Comparison of ENCODE assay signal across 3 fruit fly cellular contexts in genomic region chrX:10728541-10728968, dm6.
A peak's percentile ranks its signal among the peaks of the same experiment; 100 is the strongest.
TF ChIP-seq lines count a peak whose summit lies in the region.

No protein-coding gene starts in this region.

- TF ChIP-seq CTCF in S2 (optimal IDR thresholded peaks at IDR 0.05; lab: Kevin White, UChicago), result peak; percentile 86 to 92
- TF ChIP-seq CTCF in whole organism, embryonic (GFP tag; optimal IDR thresholded peaks at IDR 0.05; lab: Kevin White, UChicago), result peak; percentile 89

TF ChIP-seq in whole organism, adult, 20 proteins besides CTCF, POLR2A, EP300 and RAD21:
- TF ChIP-seq CG11617 (GFP tag; optimal IDR thresholded peaks at IDR 0.05; lab: Kevin White, UChicago), result no peak
- TF ChIP-seq Clk (GFP tag; optimal IDR thresholded peaks at IDR 0.05; lab: Kevin White, UChicago), result no peak
- peak; percentile 89 for TF ChIP-seq tj (GFP tag; optimal IDR thresholded peaks at IDR 0.05; lab: Kevin White, UChicago)
- no peak for TF ChIP-seq CG7101 (tag; optimal IDR thresholded peaks at IDR 0.05; lab: Kevin White, UChicago)
- TF ChIP-seq CG33017 (tag; optimal IDR thresholded peaks at IDR 0.05; lab: Kevin White, UChicago), result no peak
- TF ChIP-seq kay (GFP tag; lab: Kevin White, UChicago; ENCODE audit: borderline replicate concordance), result peak; percentile 66
- TF ChIP-seq bab1 (GFP tag; optimal IDR thresholded peaks at IDR 0.05; lab: Kevin White, UChicago), result no peak
- TF ChIP-seq Mnt (GFP tag; optimal IDR thresholded peaks at IDR 0.05; lab: Kevin White, UChicago), result no peak

TF ChIP-seq in whole organism, embryonic, 481 proteins besides CTCF, POLR2A, EP300 and RAD21:
- TF ChIP-seq CG12299 (tag; optimal IDR thresholded peaks at IDR 0.05; lab: Kevin White, UChicago), result no peak
- TF ChIP-seq stwl (tag; optimal IDR thresholded peaks at IDR 0.05; lab: Kevin White, UChicago), result peak; percentile 60
- no peak for TF ChIP-seq Hr78 (GFP tag; optimal IDR thresholded peaks at IDR 0.05; lab: Kevin White, UChicago)
- TF ChIP-seq bbx (GFP tag; IDR thresholded peaks at IDR 0.05; lab: Robert Waterston, UW; ENCODE audit: partially characterized antibody), result no peak
- TF ChIP-seq Ets97D (GFP tag; optimal IDR thresholded peaks at IDR 0.05; lab: Kevin White, UChicago), result no peak
- TF ChIP-seq pzg (GFP tag; optimal IDR thresholded peaks at IDR 0.05; lab: Kevin White, UChicago), result no peak
- TF ChIP-seq twi (tag; optimal IDR thresholded peaks at IDR 0.05; lab: Kevin White, UChicago), result peak; percentile 71
- TF ChIP-seq CG6791 (GFP tag; IDR thresholded peaks at IDR 0.05; lab: Robert Waterston, UW; ENCODE audit: partially characterized antibody), result 0 out of 3 replicates have a peak, but pooled peaks have one; percentile 12
- TF ChIP-seq sisA (GFP tag; IDR thresholded peaks at IDR 0.05; lab: Robert Waterston, UW), result no peak
- 0 out of 3 replicates have a peak, but pooled peaks have one; percentile 19 for TF ChIP-seq CG14860 (GFP tag; IDR thresholded peaks at IDR 0.05; lab: Robert Waterston, UW; ENCODE audit: partially characterized antibody)
- peak; percentile 75 for TF ChIP-seq Dip2 (GFP tag; IDR thresholded peaks at IDR 0.05; lab: Robert Waterston, UW)
- TF ChIP-seq nau (GFP tag; optimal IDR thresholded peaks at IDR 0.05; lab: Kevin White, UChicago), result no peak
- TF ChIP-seq jigr1 (GFP tag; IDR thresholded peaks at IDR 0.05; lab: Robert Waterston, UW), result no peak
- no peak for TF ChIP-seq shn (GFP tag; optimal IDR thresholded peaks at IDR 0.05; lab: Kevin White, UChicago)
- no peak for TF ChIP-seq CG12236 (GFP tag; optimal IDR thresholded peaks at IDR 0.05; lab: Kevin White, UChicago)
- peak in 1 of 2 experiments; percentile 31 for TF ChIP-seq insv (GFP tag; optimal IDR thresholded peaks at IDR 0.05; lab: Kevin White, UChicago)
- TF ChIP-seq zfh1 (GFP tag; IDR thresholded peaks at IDR 0.05; lab: Robert Waterston, UW), result no peak
- TF ChIP-seq CG42726 (GFP tag; IDR thresholded peaks at IDR 0.05; lab: Robert Waterston, UW; ENCODE audit: partially characterized antibody), result no peak
- no peak for TF ChIP-seq tx (GFP tag; optimal IDR thresholded peaks at IDR 0.05; lab: Kevin White, UChicago)
- TF ChIP-seq slbo (GFP tag; IDR thresholded peaks at IDR 0.05; lab: Robert Waterston, UW), result no peak
- TF ChIP-seq CG11504 (tag; optimal IDR thresholded peaks at IDR 0.05; lab: Kevin White, UChicago), result peak; percentile 0
- no peak for TF ChIP-seq CG13123 (GFP tag; optimal IDR thresholded peaks at IDR 0.05; lab: Kevin White, UChicago)
- no peak for TF ChIP-seq CG6854 (GFP tag; optimal IDR thresholded peaks at IDR 0.05; lab: Kevin White, UChicago)
- TF ChIP-seq danr (GFP tag; IDR thresholded peaks at IDR 0.05; lab: Robert Waterston, UW), result no peak
- TF ChIP-seq CG13624 (GFP tag; optimal IDR thresholded peaks at IDR 0.05; lab: Kevin White, UChicago), result no peak
- no peak for TF ChIP-seq her (GFP tag; optimal IDR thresholded peaks at IDR 0.05; lab: Kevin White, UChicago)
- TF ChIP-seq Nf-YB (GFP tag; optimal IDR thresholded peaks at IDR 0.05; lab: Kevin White, UChicago), result no peak
- no peak for TF ChIP-seq Ptx1 (GFP tag; IDR thresholded peaks at IDR 0.05; lab: Robert Waterston, UW)
- TF ChIP-seq CG10462 (GFP tag; optimal IDR thresholded peaks at IDR 0.05; lab: Kevin White, UChicago), result no peak
- no peak for TF ChIP-seq lbe (GFP tag; optimal IDR thresholded peaks at IDR 0.05; lab: Kevin White, UChicago)
- TF ChIP-seq MBD-R2 (GFP tag; IDR thresholded peaks at IDR 0.05; lab: Robert Waterston, UW), result no peak
- no peak for TF ChIP-seq CG12942 (GFP tag; optimal IDR thresholded peaks at IDR 0.05; lab: Kevin White, UChicago)
- no peak for TF ChIP-seq oc (tag; optimal IDR thresholded peaks at IDR 0.05; lab: Kevin White, UChicago)
- peak; percentile 60 for TF ChIP-seq crol (GFP tag; IDR thresholded peaks at IDR 0.05; lab: Robert Waterston, UW)
- no peak for TF ChIP-seq ci (GFP tag; IDR thresholded peaks at IDR 0.05; lab: Robert Waterston, UW)
- no peak for TF ChIP-seq CG15514 (GFP tag; optimal IDR thresholded peaks at IDR 0.05; lab: Kevin White, UChicago)
- peak; percentile 9 for TF ChIP-seq CG8290 (GFP tag; optimal IDR thresholded peaks at IDR 0.05; lab: Kevin White, UChicago)
- TF ChIP-seq CG8290 (tag; optimal IDR thresholded peaks at IDR 0.05; lab: Kevin White, UChicago), result no peak
- TF ChIP-seq CG16863 (GFP tag; optimal IDR thresholded peaks at IDR 0.05; lab: Kevin White, UChicago), result no peak
- no peak for TF ChIP-seq ind (GFP tag; optimal IDR thresholded peaks at IDR 0.05; lab: Kevin White, UChicago)
- peak; percentile 52; the same call in 1 of the 3 replicates for TF ChIP-seq CG2199 (GFP tag; IDR thresholded peaks at IDR 0.05; lab: Robert Waterston, UW)
- TF ChIP-seq cg (GFP tag; optimal IDR thresholded peaks at IDR 0.05; lab: Kevin White, UChicago), result peak; percentile 26
- no peak for TF ChIP-seq sob (GFP tag; IDR thresholded peaks at IDR 0.05; lab: Robert Waterston, UW)
- TF ChIP-seq nerfin-1 (tag; optimal IDR thresholded peaks at IDR 0.05; lab: Kevin White, UChicago), result no peak
- TF ChIP-seq CG17361 (GFP tag; IDR thresholded peaks at IDR 0.05; lab: Robert Waterston, UW), result no peak
- TF ChIP-seq Dip3 (GFP tag; optimal IDR thresholded peaks at IDR 0.05; lab: Kevin White, UChicago), result no peak
- 0 out of 3 replicates have a peak, but pooled peaks have one; percentile 19 for TF ChIP-seq ken (GFP tag; IDR thresholded peaks at IDR 0.05; lab: Robert Waterston, UW)
- peak; percentile 32 for TF ChIP-seq pita (GFP tag; optimal IDR thresholded peaks at IDR 0.05; lab: Kevin White, UChicago)
- no peak for TF ChIP-seq CG18764 (GFP tag; optimal IDR thresholded peaks at IDR 0.05; lab: Kevin White, UChicago)
- TF ChIP-seq trem (tag; optimal IDR thresholded peaks at IDR 0.05; lab: Kevin White, UChicago), result peak; percentile 25
- TF ChIP-seq schlank (tag; optimal IDR thresholded peaks at IDR 0.05; lab: Kevin White, UChicago), result no peak
- TF ChIP-seq Meics (GFP tag; optimal IDR thresholded peaks at IDR 0.05; lab: Kevin White, UChicago), result no peak
- TF ChIP-seq sim (GFP tag; IDR thresholded peaks at IDR 0.05; lab: Robert Waterston, UW), result no peak
TF ChIP-seq in whole organism, embryonic: peak in this region for 14.
